Worm (Caenorhabditis elegans): ENCODE data around the gene ctsa-4.1.
A peak's percentile ranks its signal among the peaks of the same experiment; 100 is the strongest.

ctsa-4.1 gene

DNA sequence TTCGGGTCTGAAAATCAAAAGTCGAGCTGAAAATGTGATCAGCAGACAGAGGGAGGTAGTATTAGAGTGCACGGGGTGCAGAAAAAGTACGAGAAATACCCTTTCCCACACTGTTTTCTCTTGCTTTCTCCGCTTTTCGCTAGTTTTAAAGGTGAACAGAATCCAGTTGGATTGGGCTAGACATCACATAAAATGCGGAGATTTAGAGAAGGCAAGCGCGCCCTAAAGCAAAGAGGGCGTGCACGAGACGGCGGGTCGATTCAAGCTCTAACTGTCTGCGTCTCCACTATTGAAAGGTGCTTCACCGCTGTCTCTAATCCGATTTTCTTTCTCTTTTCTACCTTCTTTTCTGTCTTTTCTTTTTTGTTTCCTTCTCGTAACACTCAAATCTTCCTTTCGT is 3.3 kb downstream of the ctsa-4.1 start (continued):
- peak; percentile 92 for TF ChIP-seq nhr-85 (tag)
- peak; percentile 87 for TF ChIP-seq swsn-7 (tag; optimal IDR thresholded peaks at IDR 0.05)
- no peak for TF ChIP-seq hlh-4 (tag; optimal IDR thresholded peaks at IDR 0.05)
- peak; percentile 67 to 79 (median 78) for TF ChIP-seq dpl-1 (GFP tag; optimal IDR thresholded peaks at IDR 0.05)
- peak in 2 of 6 experiments; percentile 57 to 81 for TF ChIP-seq elt-3 (tag; optimal IDR thresholded peaks at IDR 0.05)
- TF ChIP-seq nhr-84 (tag; optimal IDR thresholded peaks at IDR 0.05) = no peak
- peak; percentile 80 for TF ChIP-seq lin-13 (GFP tag; optimal IDR thresholded peaks at IDR 0.05)
- peak; percentile 88 for TF ChIP-seq nhr-47 (tag; optimal IDR thresholded peaks at IDR 0.05)
- TF ChIP-seq efl-3 (GFP tag; optimal IDR thresholded peaks at IDR 0.05) = no peak
- TF ChIP-seq nhr-76 (tag; optimal IDR thresholded peaks at IDR 0.05) = no peak
- TF ChIP-seq mef-2 (tag; optimal IDR thresholded peaks at IDR 0.05) = no peak
- TF ChIP-seq ztf-11 (tag; optimal IDR thresholded peaks at IDR 0.05) = peak in 1 of 2 experiments; percentile 5
- peak; percentile 48 for TF ChIP-seq mep-1 (tag; optimal IDR thresholded peaks at IDR 0.05)
- peak; percentile 45 to 97 for TF ChIP-seq mdl-1 (tag; optimal IDR thresholded peaks at IDR 0.05)
- peak; percentile 89 for TF ChIP-seq rnt-1 (tag; optimal IDR thresholded peaks at IDR 0.05)
- peak; percentile 76 for TF ChIP-seq dsc-1 (tag; optimal IDR thresholded peaks at IDR 0.05)
- TF ChIP-seq lin-14 (GFP tag; optimal IDR thresholded peaks at IDR 0.05) = peak; percentile 96
- peak; percentile 83 for TF ChIP-seq xbp-1 (tag; optimal IDR thresholded peaks at IDR 0.05)
- peak; percentile 50 for TF ChIP-seq snpc-4 (tag; optimal IDR thresholded peaks at IDR 0.05)
- peak; percentile 70 to 94 (median 77) for TF ChIP-seq ceh-82 (tag; optimal IDR thresholded peaks at IDR 0.05)
- TF ChIP-seq fos-1 (tag; optimal IDR thresholded peaks at IDR 0.05) = no peak
- TF ChIP-seq ceh-63 (GFP tag; optimal IDR thresholded peaks at IDR 0.05) = no peak
- no peak for TF ChIP-seq unc-30 (tag; optimal IDR thresholded peaks at IDR 0.05)
- peak; percentile 20 for TF ChIP-seq hpl-2 (GFP tag; optimal IDR thresholded peaks at IDR 0.05)
- no peak for TF ChIP-seq ets-5 (GFP tag; IDR thresholded peaks at IDR 0.05)
- no peak for TF ChIP-seq unc-62 (GFP tag; optimal IDR thresholded peaks at IDR 0.05)
- 0 out of 2 replicates have a peak, but pooled peaks have one; percentile 34 for TF ChIP-seq mab-9 (GFP tag; IDR thresholded peaks at IDR 0.05)
- no peak for TF ChIP-seq ama-1 (optimal IDR thresholded peaks at IDR 0.05)
- peak; percentile 80 for TF ChIP-seq unc-86 (tag; optimal IDR thresholded peaks at IDR 0.05)
- TF ChIP-seq sox-4 (tag; optimal IDR thresholded peaks at IDR 0.05) = no peak
- peak; percentile 73 for TF ChIP-seq nhr-77 (tag; optimal IDR thresholded peaks at IDR 0.05)
- TF ChIP-seq snu-23 (GFP tag; optimal IDR thresholded peaks at IDR 0.05) = peak; percentile 94
- peak; percentile 91 for TF ChIP-seq nhr-20 (tag; optimal IDR thresholded peaks at IDR 0.05)
- no peak for TF ChIP-seq C04F5.9 (tag; optimal IDR thresholded peaks at IDR 0.05)
- TF ChIP-seq zag-1 (tag; optimal IDR thresholded peaks at IDR 0.05) = no peak
- peak; percentile 66 for TF ChIP-seq fkh-10 (GFP tag; optimal IDR thresholded peaks at IDR 0.05)
- TF ChIP-seq ceh-90 (tag; optimal IDR thresholded peaks at IDR 0.05) = no peak
- TF ChIP-seq pag-3 (tag; optimal IDR thresholded peaks at IDR 0.05; ENCODE audit: borderline replicate concordance, insufficient read depth) = no peak
- TF ChIP-seq nhr-71 (tag; optimal IDR thresholded peaks at IDR 0.05) = peak; percentile 92
- TF ChIP-seq lin-39 (tag; optimal IDR thresholded peaks at IDR 0.05) = no peak
- TF ChIP-seq hlh-17 (GFP tag; optimal IDR thresholded peaks at IDR 0.05; ENCODE audit: borderline replicate concordance) = no peak
- TF ChIP-seq vab-15 (tag; optimal IDR thresholded peaks at IDR 0.05) = no peak
- no peak for TF ChIP-seq pax-3 (tag; optimal IDR thresholded peaks at IDR 0.05)
- TF ChIP-seq sup-37 (GFP tag; optimal IDR thresholded peaks at IDR 0.05) = no peak
- TF ChIP-seq skn-1 (tag; optimal IDR thresholded peaks at IDR 0.05) = peak; percentile 85
- TF ChIP-seq ceh-8 (GFP tag; optimal IDR thresholded peaks at IDR 0.05) = peak; percentile 29
- no peak for TF ChIP-seq unc-98 (GFP tag; IDR thresholded peaks at IDR 0.05)
- TF ChIP-seq irx-1 (tag; optimal IDR thresholded peaks at IDR 0.05) = peak; percentile 65
- TF ChIP-seq lin-35 (GFP tag; optimal IDR thresholded peaks at IDR 0.05) = peak; percentile 85 to 87
- peak in 1 of 2 experiments; percentile 6 for TF ChIP-seq egl-27 (tag; optimal IDR thresholded peaks at IDR 0.05)
- TF ChIP-seq ceh-88 (GFP tag; IDR thresholded peaks at IDR 0.05) = 0 out of 2 replicates have a peak, but pooled peaks have one; percentile 16
- no peak for TF ChIP-seq alr-1 (tag; optimal IDR thresholded peaks at IDR 0.05; ENCODE audit: borderline replicate concordance)
- no peak for TF ChIP-seq nhr-11 (tag; optimal IDR thresholded peaks at IDR 0.05)
